Fruit fly (Drosophila melanogaster) whole organism: ENCODE measurements around the gene CG6282.

Experiments
- CG8478 ChIP-seq: fragments of >200 bp; optimal IDR thresholded peaks from 2 replicates; lab custom pipeline; 2018; ENCODE audit warnings: inconsistent platforms
- Dll ChIP-seq: fragments of >200 bp; optimal IDR thresholded peaks from 2 replicates; lab custom pipeline; 2017
- EcR ChIP-seq, 2 experiments: fragments of >200 bp; optimal IDR thresholded peaks; 2 replicates each; lab custom pipeline; 2017; ENCODE audit warnings: missing biosample characterization in 2 of 2, missing genetic modification characterization in 2 of 2, missing genetic modification reagents in 2 of 2
- pan ChIP-seq: fragments of >200 bp; optimal IDR thresholded peaks from 2 replicates; lab custom pipeline; 2017
- psq ChIP-seq: fragments of >200 bp; optimal IDR thresholded peaks from 2 replicates; lab custom pipeline; 2017
- usp ChIP-seq: fragments of >200 bp; optimal IDR thresholded peaks from 2 replicates; lab custom pipeline; 2017; ENCODE audit warnings: missing biosample characterization, missing genetic modification characterization, mixed read lengths

CG6282 gene

dm6 chr3L:8656725-8657428 is 52.4 kb downstream of the CG6282 start:
- no peak for TF ChIP-seq pan (lab: Kevin White, UChicago)

dm6 chr3L:8657429-8657754 is 52.9 kb downstream of the CG6282 start:
- no peak for TF ChIP-seq EcR (GFP tag; optimal IDR thresholded peaks at IDR 0.05; lab: Kevin White, UChicago)
- no peak for TF ChIP-seq Dll (lab: Kevin White, UChicago)
- no peak for TF ChIP-seq pan (lab: Kevin White, UChicago)
- no peak for TF ChIP-seq CG8478 (lab: Kevin White, UChicago)
- no peak for TF ChIP-seq psq
- TF ChIP-seq usp (GFP tag; lab: Kevin White, UChicago), result no peak

dm6 chr3L:8657787-8658186 is 53.3 kb downstream of the CG6282 start:
- TF ChIP-seq psq (no peak), pan (lab: Kevin White, UChicago) (no peak), CG8478 (lab: Kevin White, UChicago) (no peak), Dll (lab: Kevin White, UChicago) (no peak), EcR (GFP tag; optimal IDR thresholded peaks at IDR 0.05; lab: Kevin White, UChicago) (no peak), usp (GFP tag; lab: Kevin White, UChicago) (no peak)

dm6 chr3L:8659601-8660000 is 55.1 kb downstream of the CG6282 start:
- TF ChIP-seq CG8478 (lab: Kevin White, UChicago) (no peak), psq (no peak), Dll (lab: Kevin White, UChicago) (no peak), usp (GFP tag; lab: Kevin White, UChicago) (no peak), EcR (GFP tag; optimal IDR thresholded peaks at IDR 0.05; lab: Kevin White, UChicago) (no peak), pan (lab: Kevin White, UChicago) (no peak)

- TF ChIP-seq EcR (GFP tag; optimal IDR thresholded peaks at IDR 0.05; lab: Kevin White, UChicago), result no peak
- TF ChIP-seq CG8478 (lab: Kevin White, UChicago), result no peak
- TF ChIP-seq usp (GFP tag; lab: Kevin White, UChicago), result no peak
- no peak for TF ChIP-seq pan (lab: Kevin White, UChicago)
- TF ChIP-seq psq, result no peak
- TF ChIP-seq Dll (lab: Kevin White, UChicago), result no peak
Observed at dm6 chr3L:8660800-8661199, 56.3 kb downstream of the CG6282 start.

dm6 chr3L:8661793-8662669 is 57.6 kb downstream of the CG6282 start:
- TF ChIP-seq usp (GFP tag; lab: Kevin White, UChicago) (no peak), pan (lab: Kevin White, UChicago) (no peak), Dll (lab: Kevin White, UChicago) (no peak), EcR (GFP tag; optimal IDR thresholded peaks at IDR 0.05; lab: Kevin White, UChicago) (no peak), psq (no peak), CG8478 (lab: Kevin White, UChicago) (no peak)

- TF ChIP-seq EcR (GFP tag; optimal IDR thresholded peaks at IDR 0.05; lab: Kevin White, UChicago), result no peak
- no peak for TF ChIP-seq psq
- TF ChIP-seq Dll (lab: Kevin White, UChicago), result no peak
- no peak for TF ChIP-seq pan (lab: Kevin White, UChicago)
- TF ChIP-seq CG8478 (lab: Kevin White, UChicago), result no peak
- TF ChIP-seq usp (GFP tag; lab: Kevin White, UChicago), result no peak
Observed at dm6 chr3L:8666098-8666497, 61.6 kb downstream of the CG6282 start.
